Fruit fly (Drosophila melanogaster) whole organism, larva: Measurements from ENCODE around the gene Lgr4.
A peak's percentile ranks its signal among the peaks of the same experiment; 100 is the strongest.

Source experiments
- noc ChIP-seq: fragments of 200-800 bp; sonication (Bioruptor generic); optimal IDR thresholded peaks from 3 replicates; lab custom pipeline; 2019; ENCODE audit warnings: missing biosample characterization, mild to moderate bottlenecking, missing genetic modification characterization, moderate library complexity

Lgr4 gene

dm6 chrX:13172865-13173264, 16.1 kb downstream of the Lgr4 start:
- no peak for TF ChIP-seq noc

dm6 chrX:13159481-13159880, 29.5 kb downstream of the Lgr4 start, which contains the start of the genes Bap60 and CG12096:
Bap60 (minus strand) TSS chrX:13159508.
CG12096 (plus strand) TSS chrX:13159604.
- TF ChIP-seq noc: peak; percentile 75

- TF ChIP-seq noc: no peak
Observed at dm6 chrX:13154783-13155182, 34.2 kb downstream of the Lgr4 start, which contains the start of the genes CG4318 and CG4332. CG4318 (minus strand) TSS chrX:13154924. CG4332 (plus strand) TSS chrX:13155038.

- no peak for TF ChIP-seq noc
Observed at dm6 chrX:13149083-13149482, 39.9 kb downstream of the Lgr4 start.

- TF ChIP-seq noc: no peak
Observed at dm6 chrX:13145858-13146257, 43.1 kb downstream of the Lgr4 start.

dm6 chrX:13143100-13143499, 45.9 kb downstream of the Lgr4 start:
- no peak for TF ChIP-seq noc

- no peak for TF ChIP-seq noc
Observed at dm6 chrX:13138887-13139286, 50.1 kb downstream of the Lgr4 start, which contains the start of gene CG32645. CG32645 (plus strand) TSS chrX:13139199.

dm6 chrX:13136939-13137697, 51.8 kb downstream of the Lgr4 start:
- TF ChIP-seq noc: no peak

- TF ChIP-seq noc: peak; percentile 13
Observed at dm6 chrX:13135702-13136101, 53.3 kb downstream of the Lgr4 start.

dm6 chrX:13134811-13135210, 54.2 kb downstream of the Lgr4 start:
- TF ChIP-seq noc: no peak

- peak; percentile 99 for TF ChIP-seq noc
Observed at dm6 chrX:13131063-13131773, 57.7 kb downstream of the Lgr4 start.

- peak; percentile 63 for TF ChIP-seq noc
Observed at dm6 chrX:13130175-13130822, 58.7 kb downstream of the Lgr4 start.

dm6 chrX:13128750-13129152, 60.2 kb downstream of the Lgr4 start, which contains the start of the genes CG32638, CG15717 and MFS10:
CG32638 (minus strand) TSS chrX:13128794.
CG15717 (plus strand) TSS chrX:13128952.
MFS10 (plus strand) TSS chrX:13129018.
- TF ChIP-seq noc: no peak

- TF ChIP-seq noc: no peak
Observed at dm6 chrX:13127973-13128749, 60.8 kb downstream of the Lgr4 start.

dm6 chrX:13125559-13125958, 63.4 kb downstream of the Lgr4 start:
- no peak for TF ChIP-seq noc
